Worm (Caenorhabditis elegans) whole organism, young adult: ENCODE data around the gene K05F1.14.
"Not testable (repeated sequence)": the region's sequence is repeated elsewhere in the genome, so short reads cannot be mapped to it uniquely, and the experiment has no call there.

Experiments
- D2030.7 ChIP-seq: fragments of 200-800 bp; sonication (Bioruptor generic); IDR thresholded peaks from 2 replicates; pipeline ENCODE4 v1.3.6; 2022; ENCODE audit warnings: missing genetic modification reagents, missing genetic modification characterization, missing compliant biosample characterization
- ama-1 ChIP-seq, 3 experiments: fragments of 150-350 bp in 1 of 3; sonication (generic microtip) in 2 of 3; optimal IDR thresholded peaks; 2 replicates each; lab custom pipeline; 2014 to 2018; ENCODE audit warnings: missing biosample characterization in 2 of 3, missing genetic modification characterization in 2 of 3, missing genetic modification reagents in 2 of 3
- cebp-2 ChIP-seq: fragments of 200-800 bp; sonication (Bioruptor generic); IDR thresholded peaks from 2 replicates; pipeline ENCODE4 v1.3.6; 2022; ENCODE audit warnings: missing genetic modification characterization, missing compliant biosample characterization
- him-1 ChIP-seq: sonication (generic microtip); optimal IDR thresholded peaks from 2 replicates; lab custom pipeline; 2016; ENCODE audit warnings: missing genotype, missing genetic modification reagents, missing genetic modification characterization, missing compliant biosample characterization
- hmg-20 ChIP-seq: fragments of 200-800 bp; sonication (Bioruptor generic); IDR thresholded peaks from 2 replicates; pipeline ENCODE4 v1.3.6; 2022; ENCODE audit warnings: missing genetic modification reagents, missing genetic modification characterization, missing compliant biosample characterization
- nfya-2 ChIP-seq: fragments of 200-800 bp; sonication (Bioruptor generic); IDR thresholded peaks from 2 replicates; pipeline ENCODE4 v1.3.6; 2022; ENCODE audit warnings: missing genetic modification reagents, missing genetic modification characterization, missing compliant biosample characterization
- pbrm-1 ChIP-seq: fragments of 200-800 bp; sonication (Bioruptor generic); IDR thresholded peaks from 2 replicates; pipeline ENCODE4 v1.3.6; 2022; ENCODE audit warnings: missing genetic modification reagents, missing genetic modification characterization, missing compliant biosample characterization
- sea-2 ChIP-seq: fragments of 200-800 bp; sonication (Bioruptor generic); IDR thresholded peaks from 2 replicates; pipeline ENCODE4 v1.3.6; 2022; ENCODE audit warnings: missing genetic modification characterization, missing compliant biosample characterization
- tbp1 ChIP-seq: fragments of 200-800 bp; sonication (Bioruptor generic); optimal IDR thresholded peaks from 2 replicates; lab custom pipeline; 2018; ENCODE audit warnings: mild to moderate bottlenecking, missing genetic modification characterization, missing compliant biosample characterization
- unc-62 ChIP-seq: fragments of 150-350 bp; optimal IDR thresholded peaks from 2 replicates; lab custom pipeline; 2014; ENCODE audit warnings: missing biosample characterization, missing genetic modification reagents, missing genetic modification characterization
- ztf-6 ChIP-seq: fragments of 200-800 bp; sonication (Bioruptor generic); IDR thresholded peaks from 2 replicates; pipeline ENCODE4 v1.3.6; 2022; ENCODE audit warnings: missing genetic modification reagents, missing genetic modification characterization, missing compliant biosample characterization

DNA sequence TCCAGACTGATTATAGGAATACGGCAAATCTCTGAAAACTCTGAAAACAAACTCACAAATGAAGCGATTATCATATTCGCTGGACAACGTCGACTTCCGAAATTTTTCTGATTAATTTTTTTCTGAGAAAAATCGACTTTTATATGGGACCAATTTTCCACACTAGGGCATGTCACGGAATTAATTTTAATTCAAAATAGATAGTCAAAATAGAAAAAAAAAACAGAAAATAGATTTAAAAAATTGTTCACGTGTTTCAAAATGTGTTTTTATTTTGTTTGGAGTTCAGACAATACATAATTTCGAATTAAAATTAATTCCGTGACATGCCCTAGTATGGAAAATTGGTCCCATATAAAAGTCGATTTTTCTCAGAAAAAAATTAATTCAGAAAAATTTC lies 34.7 kb downstream of the K05F1.14 start, which contains the start of the genes F10C1.3 and F10C1.23:
- TF ChIP-seq nfya-2 (GFP tag; lab: Robert Waterston, UW); him-1; D2030.7 (GFP tag; lab: Robert Waterston, UW); sea-2; cebp-2 (GFP tag; lab: Robert Waterston, UW); ama-1 (optimal IDR thresholded peaks at IDR 0.05; lab: Kevin White, UChicago); ama-1 (GFP tag; optimal IDR thresholded peaks at IDR 0.05; lab: Kevin White, UChicago); unc-62 (GFP tag; lab: Kevin White, UChicago); ztf-6 (GFP tag; lab: Robert Waterston, UW); hmg-20 (GFP tag; lab: Robert Waterston, UW); tbp1; pbrm-1 (GFP tag; lab: Robert Waterston, UW): not testable (repeated sequence)
